Fruit fly (Drosophila melanogaster) whole organism, embryonic: Measurements from ENCODE around the gene CG12299.

Source experiments
- CG10147 ChIP-seq: fragments of 200-800 bp; sonication (Bioruptor generic); optimal IDR thresholded peaks from 2 replicates; lab custom pipeline; 2019; ENCODE audit warnings: missing biosample characterization, mild to moderate bottlenecking, missing genetic modification characterization, moderate library complexity
- CG10654 ChIP-seq: fragments of 200-800 bp; sonication (Bioruptor generic); optimal IDR thresholded peaks from 2 replicates; lab custom pipeline; 2016; ENCODE audit warnings: missing biosample characterization, missing genetic modification characterization
- CG11695 ChIP-seq: fragments of 200-800 bp; sonication (Bioruptor generic); IDR thresholded peaks from 3 replicates; pipeline ENCODE4 v1.3.6; 2022; ENCODE audit warnings: missing biosample characterization, missing genetic modification characterization
- CG13424 ChIP-seq: fragments of 200-800 bp; sonication (Bioruptor generic); optimal IDR thresholded peaks from 2 replicates; lab custom pipeline; 2019; ENCODE audit warnings: missing biosample characterization, mild to moderate bottlenecking, missing genetic modification characterization, moderate library complexity
- CG14965 ChIP-seq: fragments of 200-800 bp; sonication (Bioruptor generic); optimal IDR thresholded peaks from 2 replicates; lab custom pipeline; 2016; ENCODE audit warnings: missing biosample characterization, missing genetic modification characterization, borderline replicate concordance
- CG15479 ChIP-seq: fragments of 200-800 bp; sonication (Bioruptor generic); optimal IDR thresholded peaks from 3 replicates; lab custom pipeline; 2019; ENCODE audit warnings: missing biosample characterization, mild to moderate bottlenecking, missing genetic modification characterization, moderate library complexity
- CG16813 ChIP-seq: fragments of 200-800 bp; sonication (Bioruptor generic); IDR thresholded peaks from 3 replicates; pipeline ENCODE4 v1.3.6; 2022; ENCODE audit warnings: missing biosample characterization, missing genetic modification characterization; ENCODE audit not compliant: partially characterized antibody
- CG30020 ChIP-seq: fragments of 200-800 bp; optimal IDR thresholded peaks from 2 replicates; lab custom pipeline; 2019; ENCODE audit warnings: missing biosample characterization, mild to moderate bottlenecking, missing genetic modification characterization, moderate library complexity
- CG32767 ChIP-seq: fragments of 200-800 bp; sonication (Bioruptor generic); IDR thresholded peaks from 2 replicates; pipeline ENCODE4 v1.3.6; 2022; ENCODE audit warnings: missing biosample characterization, missing genetic modification characterization
- CG43689 ChIP-seq: fragments of 200-800 bp; sonication (Bioruptor generic); IDR thresholded peaks from 2 replicates; pipeline ENCODE4 v1.3.6; 2022; ENCODE audit warnings: missing biosample characterization, missing genetic modification characterization
- CG5180 ChIP-seq: fragments of 200-800 bp; sonication (Bioruptor generic); optimal IDR thresholded peaks from 3 replicates; lab custom pipeline; 2017; ENCODE audit warnings: missing biosample characterization, missing genetic modification characterization, mild to moderate bottlenecking, moderate library complexity, missing genetic modification reagents
- CG5245 ChIP-seq: fragments of 200-800 bp; sonication (Bioruptor generic); optimal IDR thresholded peaks from 3 replicates; lab custom pipeline; 2016; ENCODE audit warnings: missing biosample characterization, missing genetic modification characterization
- CG6175 ChIP-seq: fragments of 200-800 bp; sonication (Bioruptor generic); IDR thresholded peaks from 3 replicates; pipeline ENCODE4 v1.3.6; 2022; ENCODE audit warnings: missing biosample characterization, missing genetic modification characterization
- CG6272 ChIP-seq: fragments of 200-800 bp; sonication (Bioruptor generic); IDR thresholded peaks from 2 replicates; pipeline ENCODE4 v1.3.6; 2022; ENCODE audit warnings: missing biosample characterization, missing genetic modification characterization
- CG6791 ChIP-seq: fragments of 200-800 bp; sonication (Bioruptor generic); IDR thresholded peaks from 3 replicates; pipeline ENCODE4 v1.3.6; 2022; ENCODE audit warnings: missing biosample characterization, missing genetic modification characterization; ENCODE audit not compliant: partially characterized antibody
- CG7745 ChIP-seq: fragments of 200-800 bp; sonication (Bioruptor generic); optimal IDR thresholded peaks from 2 replicates; lab custom pipeline; 2018; ENCODE audit warnings: missing biosample characterization, mild to moderate bottlenecking, missing genetic modification characterization, moderate library complexity
- CHES-1-like ChIP-seq: fragments of 200-800 bp; sonication (Bioruptor generic); optimal IDR thresholded peaks from 2 replicates; lab custom pipeline; 2016; ENCODE audit warnings: missing biosample characterization, missing genetic modification characterization
- Doc3 ChIP-seq: fragments of 200-800 bp; sonication (Bioruptor generic); IDR thresholded peaks from 3 replicates; pipeline ENCODE4 v1.3.6; 2022; ENCODE audit warnings: missing biosample characterization, missing genetic modification characterization; ENCODE audit not compliant: partially characterized antibody
- E2f1 ChIP-seq: fragments of 200-800 bp; sonication (Bioruptor generic); IDR thresholded peaks from 2 replicates; pipeline ENCODE4 v1.3.6; 2022; ENCODE audit warnings: missing biosample characterization, missing genetic modification characterization
- Gug ChIP-seq: fragments of 200-800 bp; sonication (Bioruptor generic); IDR thresholded peaks from 4 replicates; pipeline ENCODE4 v1.3.6; 2022; ENCODE audit warnings: missing biosample characterization, missing genetic modification characterization
- HLH3B ChIP-seq: fragments of 200-800 bp; sonication (Bioruptor generic); IDR thresholded peaks from 2 replicates; pipeline ENCODE4 v1.3.6; 2022; ENCODE audit warnings: missing biosample characterization, missing genetic modification characterization
- Hr3 ChIP-seq: fragments of 200-800 bp; sonication (Bioruptor generic); optimal IDR thresholded peaks from 3 replicates; lab custom pipeline; 2016; ENCODE audit warnings: missing biosample characterization, missing genetic modification characterization
- Meics ChIP-seq: fragments of 200-800 bp; sonication (Bioruptor generic); optimal IDR thresholded peaks from 2 replicates; lab custom pipeline; 2017; ENCODE audit warnings: missing biosample characterization, mild to moderate bottlenecking, missing genetic modification characterization
- NC2α ChIP-seq: fragments of 200-800 bp; sonication (Bioruptor generic); optimal IDR thresholded peaks from 2 replicates; lab custom pipeline; 2016; ENCODE audit warnings: missing biosample characterization, missing genetic modification characterization
- NfI ChIP-seq: fragments of 200-800 bp; sonication (Bioruptor generic); optimal IDR thresholded peaks from 3 replicates; lab custom pipeline; 2018; ENCODE audit warnings: missing biosample characterization, mild to moderate bottlenecking, missing genetic modification characterization, moderate library complexity
- Pdp1 ChIP-seq, 2 experiments: fragments of 200-800 bp; sonication (Bioruptor generic); optimal IDR thresholded peaks; 3 replicates each; lab custom pipeline; 2016; ENCODE audit warnings: missing biosample characterization in 2 of 2, missing genetic modification characterization in 2 of 2, mild to moderate bottlenecking in 1 of 2, moderate library complexity in 1 of 2
- Scr ChIP-seq: fragments of 200-800 bp; sonication (Bioruptor generic); IDR thresholded peaks from 2 replicates; pipeline ENCODE4 v1.3.6; 2022; ENCODE audit warnings: missing biosample characterization, missing genetic modification characterization; ENCODE audit not compliant: partially characterized antibody
- Side ChIP-seq: fragments of 200-800 bp; sonication (Bioruptor generic); optimal IDR thresholded peaks from 2 replicates; lab custom pipeline; 2016; ENCODE audit warnings: missing biosample characterization, missing genetic modification characterization
- TFAM ChIP-seq: fragments of 200-800 bp; sonication (Bioruptor generic); optimal IDR thresholded peaks from 2 replicates; lab custom pipeline; 2017; ENCODE audit warnings: missing biosample characterization, missing genetic modification characterization, inconsistent platforms
- Usf ChIP-seq: fragments of 200-800 bp; sonication (Bioruptor generic); optimal IDR thresholded peaks from 2 replicates; lab custom pipeline; 2017; ENCODE audit warnings: missing genotype, missing biosample characterization, missing genetic modification characterization
- ato ChIP-seq: fragments of 200-800 bp; sonication (Bioruptor generic); IDR thresholded peaks from 2 replicates; pipeline ENCODE4 v1.3.6; 2022; ENCODE audit warnings: missing biosample characterization, missing genetic modification characterization; ENCODE audit not compliant: partially characterized antibody
- chinmo ChIP-seq: fragments of 200-800 bp; sonication (Bioruptor generic); IDR thresholded peaks from 4 replicates; pipeline ENCODE4 v1.3.6; 2022; ENCODE audit warnings: missing biosample characterization, missing genetic modification characterization; ENCODE audit not compliant: partially characterized antibody
- crc ChIP-seq: fragments of 200-800 bp; sonication (Bioruptor generic); optimal IDR thresholded peaks from 2 replicates; lab custom pipeline; 2016; ENCODE audit warnings: missing biosample characterization, missing genetic modification characterization
- emc ChIP-seq: fragments of 200-800 bp; sonication (Bioruptor generic); optimal IDR thresholded peaks from 2 replicates; lab custom pipeline; 2016; ENCODE audit warnings: missing biosample characterization, missing genetic modification characterization
- eyg ChIP-seq: fragments of 200-800 bp; sonication (Bioruptor generic); optimal IDR thresholded peaks from 3 replicates; lab custom pipeline; 2016; ENCODE audit warnings: missing biosample characterization, missing genetic modification characterization
- gce ChIP-seq: fragments of 200-800 bp; sonication (Bioruptor generic); IDR thresholded peaks from 3 replicates; pipeline ENCODE4 v1.3.6; 2022; ENCODE audit warnings: missing biosample characterization, missing genetic modification characterization
- gem ChIP-seq: fragments of 200-800 bp; sonication (Bioruptor generic); optimal IDR thresholded peaks from 2 replicates; lab custom pipeline; 2019; ENCODE audit warnings: missing biosample characterization, mild to moderate bottlenecking, missing genetic modification characterization, moderate library complexity
- klu ChIP-seq: fragments of 200-800 bp; sonication (Bioruptor generic); IDR thresholded peaks from 2 replicates; pipeline ENCODE4 v1.3.6; 2022; ENCODE audit warnings: missing biosample characterization, missing genetic modification characterization
- lbe ChIP-seq: fragments of 200-800 bp; sonication (Bioruptor generic); optimal IDR thresholded peaks from 2 replicates; lab custom pipeline; 2016; ENCODE audit warnings: missing biosample characterization, mild to moderate bottlenecking, missing genetic modification characterization
- lmd ChIP-seq: fragments of 200-800 bp; sonication (Bioruptor generic); IDR thresholded peaks from 2 replicates; pipeline ENCODE4 v1.3.6; 2022; ENCODE audit warnings: missing biosample characterization, missing genetic modification characterization
- nerfin-2 ChIP-seq: fragments of 200-800 bp; sonication (Bioruptor generic); IDR thresholded peaks from 2 replicates; pipeline ENCODE4 v1.3.6; 2022; ENCODE audit warnings: missing biosample characterization, missing genetic modification characterization; ENCODE audit not compliant: partially characterized antibody
- phol ChIP-seq: fragments of 200-800 bp; sonication (Bioruptor generic); optimal IDR thresholded peaks from 3 replicates; lab custom pipeline; 2018; ENCODE audit warnings: missing biosample characterization, mild to moderate bottlenecking, missing genetic modification characterization, moderate library complexity
- pzg ChIP-seq: fragments of 200-800 bp; sonication (Bioruptor generic); optimal IDR thresholded peaks from 3 replicates; lab custom pipeline; 2018; ENCODE audit warnings: missing biosample characterization, mild to moderate bottlenecking, missing genetic modification characterization, moderate library complexity
- run ChIP-seq: fragments of 200-800 bp; sonication (Bioruptor generic); optimal IDR thresholded peaks from 3 replicates; lab custom pipeline; 2018; ENCODE audit warnings: missing biosample characterization, mild to moderate bottlenecking, missing genetic modification characterization
- tgo ChIP-seq: fragments of 200-800 bp; sonication (Bioruptor generic); IDR thresholded peaks from 3 replicates; pipeline ENCODE4 v1.3.6; 2022; ENCODE audit warnings: missing biosample characterization, missing genetic modification characterization
- vfl ChIP-seq: fragments of 200-800 bp; sonication (Bioruptor generic); optimal IDR thresholded peaks from 2 replicates; lab custom pipeline; 2016; ENCODE audit warnings: missing biosample characterization, missing genetic modification characterization
- zen2 ChIP-seq: fragments of 200-800 bp; sonication (Bioruptor generic); IDR thresholded peaks from 3 replicates; pipeline ENCODE4 v1.3.6; 2022; ENCODE audit warnings: missing biosample characterization, missing genetic modification characterization; ENCODE audit not compliant: partially characterized antibody

Gene CG12299

dm6 chr2L:10751879-10752620 lies 14.9 kb downstream of the CG12299 start (continued):
- TF ChIP-seq klu (GFP tag; lab: Robert Waterston, UW) (no peak; the same call in 1 of the 2 replicates), Pdp1 (GFP tag; optimal IDR thresholded peaks at IDR 0.05; lab: Kevin White, UChicago) (peak; percentile 75 to 89), lmd (peak; percentile 28), CG10147 (GFP tag; lab: Kevin White, UChicago) (peak; percentile 47), TFAM (GFP tag; lab: Kevin White, UChicago) (peak; percentile 80), Usf (GFP tag; lab: Kevin White, UChicago) (peak; percentile 78), pzg (no peak), CG32767 (GFP tag; lab: Robert Waterston, UW) (peak; percentile 72), Doc3 (GFP tag; lab: Robert Waterston, UW) (no peak), E2f1 (GFP tag; lab: Robert Waterston, UW) (peak; percentile 65; the same call in 1 of the 2 replicates), tgo (GFP tag; lab: Robert Waterston, UW) (peak; percentile 58; the same call in 2 of the 3 replicates), CG7745 (tag; lab: Kevin White, UChicago) (peak; percentile 93), CG14965 (GFP tag; lab: Kevin White, UChicago) (peak; percentile 88), NfI (peak; percentile 55), run (peak; percentile 23), CG6272 (GFP tag; lab: Robert Waterston, UW) (no peak), CG30020 (tag; lab: Kevin White, UChicago) (peak; percentile 51), eyg (GFP tag; lab: Kevin White, UChicago) (peak; percentile 78), NC2α (peak; percentile 96), Gug (GFP tag; lab: Robert Waterston, UW) (no peak; the same call in 2 of the 4 replicates), nerfin-2 (GFP tag; lab: Robert Waterston, UW) (no peak), emc (peak; percentile 3), CG5180 (GFP tag; lab: Kevin White, UChicago) (peak; percentile 74), Side (peak; percentile 91), Hr3 (GFP tag; lab: Kevin White, UChicago) (peak; percentile 65), lbe (GFP tag; lab: Kevin White, UChicago) (no peak), CG5245 (GFP tag; lab: Kevin White, UChicago) (peak; percentile 84), CHES-1-like (GFP tag; lab: Kevin White, UChicago) (peak; percentile 90), CG6175 (peak; percentile 55; the same call in 1 of the 3 replicates), CG43689 (GFP tag; lab: Robert Waterston, UW) (0 out of 2 replicates have a peak, but pooled peaks have one; percentile 36), CG15479 (GFP tag; lab: Kevin White, UChicago) (peak; percentile 37), HLH3B (GFP tag; lab: Robert Waterston, UW) (peak; percentile 81), CG6791 (GFP tag; lab: Robert Waterston, UW) (no peak), CG11695 (peak; percentile 80; the same call in 2 of the 3 replicates), Meics (peak; percentile 63), phol (peak; percentile 75), CG13424 (tag; lab: Kevin White, UChicago) (peak; percentile 82), Scr (GFP tag; lab: Robert Waterston, UW) (no peak), zen2 (GFP tag; lab: Robert Waterston, UW) (no peak), ato (GFP tag; lab: Robert Waterston, UW) (no peak), chinmo (GFP tag; lab: Robert Waterston, UW) (0 out of 4 replicates have a peak, but pooled peaks have one; percentile 56), gce (GFP tag; lab: Robert Waterston, UW) (peak; percentile 92), crc (GFP tag; lab: Kevin White, UChicago) (peak; percentile 54), vfl (GFP tag; lab: Kevin White, UChicago) (no peak), gem (tag; lab: Kevin White, UChicago) (peak; percentile 90), CG16813 (no peak), CG10654 (GFP tag; lab: Kevin White, UChicago) (peak; percentile 92)
